Worm (Caenorhabditis elegans) whole organism, mixed stage, embryonic: Measurements from ENCODE around the gene T27A10.2.

Experiments used
- M03D4.4 ChIP-seq: sonication (generic microtip); optimal IDR thresholded peaks from 2 replicates; lab custom pipeline; 2017; ENCODE audit warnings: mild to moderate bottlenecking, missing genetic modification characterization, missing compliant biosample characterization
- bed-3 ChIP-seq: fragments of 200-800 bp; sonication (Bioruptor generic); optimal IDR thresholded peaks from 3 replicates; lab custom pipeline; 2018; ENCODE audit warnings: mild to moderate bottlenecking, missing genetic modification characterization, moderate library complexity, missing compliant biosample characterization
- blmp-1 ChIP-seq: fragments of 150-350 bp; optimal IDR thresholded peaks from 2 replicates; lab custom pipeline; 2014; ENCODE audit warnings: missing biosample characterization, missing genetic modification characterization
- ceh-39 ChIP-seq: fragments of 150-350 bp; optimal IDR thresholded peaks from 2 replicates; lab custom pipeline; 2014; ENCODE audit warnings: missing biosample characterization, missing genetic modification characterization
- ceh-43 ChIP-seq: fragments of 200-800 bp; sonication (Bioruptor generic); optimal IDR thresholded peaks from 2 replicates; lab custom pipeline; 2018; ENCODE audit warnings: mild to moderate bottlenecking, missing genetic modification characterization, moderate library complexity, missing compliant biosample characterization
- ceh-83 ChIP-seq: fragments of 200-800 bp; sonication (Bioruptor generic); optimal IDR thresholded peaks from 2 replicates; lab custom pipeline; 2018; ENCODE audit warnings: mild to moderate bottlenecking, missing genetic modification characterization, missing compliant biosample characterization
- ces-1 ChIP-seq: fragments of 150-350 bp; optimal IDR thresholded peaks from 2 replicates; lab custom pipeline; 2014; ENCODE audit warnings: missing biosample characterization, missing genetic modification reagents, missing genetic modification characterization
- cnd-1 ChIP-seq: fragments of 200-800 bp; sonication (Bioruptor generic); optimal IDR thresholded peaks from 2 replicates; lab custom pipeline; 2018; ENCODE audit warnings: mild to moderate bottlenecking, missing genetic modification characterization, missing compliant biosample characterization
- drap-1 ChIP-seq: fragments of 200-800 bp; sonication (Bioruptor generic); optimal IDR thresholded peaks from 3 replicates; lab custom pipeline; 2018; ENCODE audit warnings: mild to moderate bottlenecking, missing genetic modification characterization, missing compliant biosample characterization
- elt-1 ChIP-seq: sonication (generic microtip); optimal IDR thresholded peaks from 2 replicates; lab custom pipeline; 2017; ENCODE audit warnings: missing genetic modification characterization, mild to moderate bottlenecking, missing compliant biosample characterization, antibody characterized with exemption, moderate library complexity, borderline replicate concordance; ENCODE audit not compliant: insufficient read depth
- flh-1 ChIP-seq: fragments of 200-800 bp; sonication (Bioruptor generic); optimal IDR thresholded peaks from 2 replicates; lab custom pipeline; 2018; ENCODE audit warnings: mild to moderate bottlenecking, missing genetic modification characterization, moderate library complexity, missing compliant biosample characterization
- ham-2 ChIP-seq: fragments of 200-800 bp; sonication (Bioruptor generic); optimal IDR thresholded peaks from 2 replicates; lab custom pipeline; 2018; ENCODE audit warnings: mild to moderate bottlenecking, missing genetic modification characterization, missing compliant biosample characterization
- hlh-1 ChIP-seq: fragments of 150-350 bp; optimal IDR thresholded peaks from 2 replicates; lab custom pipeline; 2014; ENCODE audit warnings: missing biosample characterization, missing genetic modification reagents, missing genetic modification characterization
- lin-13 ChIP-seq: fragments of 150-350 bp; optimal IDR thresholded peaks from 2 replicates; lab custom pipeline; 2014; ENCODE audit warnings: missing biosample characterization, missing genetic modification characterization
- lin-32 ChIP-seq: fragments of 200-800 bp; sonication (Bioruptor generic); optimal IDR thresholded peaks from 2 replicates; lab custom pipeline; 2018; ENCODE audit warnings: mild to moderate bottlenecking, missing genetic modification characterization, missing compliant biosample characterization
- lsy-2 ChIP-seq: fragments of 150-350 bp; optimal IDR thresholded peaks from 2 replicates; lab custom pipeline; 2014; ENCODE audit warnings: missing biosample characterization, missing genetic modification characterization
- mab-5 ChIP-seq: fragments of 150-350 bp; optimal IDR thresholded peaks from 2 replicates; lab custom pipeline; 2014; ENCODE audit warnings: missing biosample characterization, missing genetic modification characterization
- mep-1 ChIP-seq: fragments of 150-350 bp; optimal IDR thresholded peaks from 2 replicates; lab custom pipeline; 2017; ENCODE audit warnings: missing biosample characterization, missing genetic modification reagents, missing genetic modification characterization, inconsistent platforms
- mls-2 ChIP-seq: sonication (generic microtip); optimal IDR thresholded peaks from 2 replicates; lab custom pipeline; 2016; ENCODE audit warnings: mild to moderate bottlenecking, missing genetic modification characterization, moderate library complexity, missing compliant biosample characterization
- nhr-12 ChIP-seq: fragments of 150-350 bp; optimal IDR thresholded peaks from 2 replicates; lab custom pipeline; 2014; ENCODE audit warnings: missing biosample characterization, missing genetic modification characterization
- nhr-237 ChIP-seq: fragments of 150-350 bp; optimal IDR thresholded peaks from 2 replicates; lab custom pipeline; 2014; ENCODE audit warnings: missing biosample characterization, missing genetic modification characterization
- nhr-28 ChIP-seq: fragments of 150-350 bp; optimal IDR thresholded peaks from 2 replicates; lab custom pipeline; 2014; ENCODE audit warnings: missing biosample characterization, missing genetic modification characterization
- pha-4 ChIP-seq: fragments of 150-350 bp; optimal IDR thresholded peaks from 2 replicates; lab custom pipeline; 2018; ENCODE audit warnings: missing biosample characterization, missing genetic modification reagents, missing genetic modification characterization
- sem-2 ChIP-seq: fragments of 200-800 bp; sonication (Bioruptor generic); optimal IDR thresholded peaks from 2 replicates; lab custom pipeline; 2018; ENCODE audit warnings: mild to moderate bottlenecking, missing genetic modification characterization, missing compliant biosample characterization
- snpc-4 ChIP-seq: fragments of 150-350 bp; optimal IDR thresholded peaks from 2 replicates; lab custom pipeline; 2014; ENCODE audit warnings: missing biosample characterization, missing genetic modification characterization
- sptf-1 ChIP-seq: sonication (generic microtip); optimal IDR thresholded peaks from 2 replicates; lab custom pipeline; 2017; ENCODE audit warnings: mild to moderate bottlenecking, missing genetic modification characterization, moderate library complexity, missing compliant biosample characterization
- tbx-8 ChIP-seq: fragments of 200-800 bp; sonication (Bioruptor generic); optimal IDR thresholded peaks from 2 replicates; lab custom pipeline; 2018; ENCODE audit warnings: mild to moderate bottlenecking, missing genetic modification characterization, moderate library complexity, missing compliant biosample characterization
- unc-120 ChIP-seq: sonication (generic microtip); optimal IDR thresholded peaks from 2 replicates; lab custom pipeline; 2017; ENCODE audit warnings: missing genetic modification characterization, missing compliant biosample characterization; ENCODE audit not compliant: poor library complexity, severe bottlenecking
- unc-39 ChIP-seq: fragments of 150-350 bp; optimal IDR thresholded peaks from 2 replicates; lab custom pipeline; 2014; ENCODE audit warnings: missing biosample characterization, missing genetic modification characterization
- unc-62 ChIP-seq: fragments of 150-350 bp; optimal IDR thresholded peaks from 2 replicates; lab custom pipeline; 2014; ENCODE audit warnings: missing biosample characterization, missing genetic modification reagents, missing genetic modification characterization
- zip-8 ChIP-seq: fragments of 150-350 bp; optimal IDR thresholded peaks from 2 replicates; lab custom pipeline; 2014; ENCODE audit warnings: missing biosample characterization, missing genetic modification characterization
- ztf-11 ChIP-seq: fragments of 150-350 bp; optimal IDR thresholded peaks from 2 replicates; lab custom pipeline; 2014; ENCODE audit warnings: missing biosample characterization, missing genetic modification characterization

T27A10.2 gene

ce11 chrX:3563903-3564302 lies 21.9 kb upstream of the T27A10.2 start, which contains the start of gene vit-4:
vit-4 (minus strand) TSS chrX:3563965.
- no peak for TF ChIP-seq hlh-1 (tag; lab: Kevin White, UChicago)

- TF ChIP-seq ceh-39 (tag; lab: Kevin White, UChicago) (no peak), mep-1 (tag; lab: Kevin White, UChicago) (no peak), lin-32 (GFP tag; lab: Kevin White, UChicago) (no peak), snpc-4 (tag; lab: Kevin White, UChicago) (no peak), elt-1 (tag; lab: Kevin White, UChicago) (no peak), nhr-28 (tag; lab: Kevin White, UChicago) (no peak), pha-4 (tag; lab: Kevin White, UChicago) (no peak), ceh-83 (GFP tag; lab: Kevin White, UChicago) (no peak), cnd-1 (tag; lab: Kevin White, UChicago) (no peak), mls-2 (no peak), M03D4.4 (tag; lab: Kevin White, UChicago) (no peak), drap-1 (GFP tag; lab: Kevin White, UChicago) (no peak), unc-120 (tag; lab: Kevin White, UChicago) (no peak), tbx-8 (GFP tag; lab: Kevin White, UChicago) (no peak), ces-1 (GFP tag; lab: Kevin White, UChicago) (no peak), sptf-1 (no peak), flh-1 (GFP tag; lab: Kevin White, UChicago) (no peak), zip-8 (tag; lab: Kevin White, UChicago) (no peak), nhr-12 (tag; lab: Kevin White, UChicago) (no peak), nhr-237 (tag; lab: Kevin White, UChicago) (no peak)
These were observed 18.9 kb upstream of the T27A10.2 start for ce11 chrX:3566856-3567255.

DNA sequence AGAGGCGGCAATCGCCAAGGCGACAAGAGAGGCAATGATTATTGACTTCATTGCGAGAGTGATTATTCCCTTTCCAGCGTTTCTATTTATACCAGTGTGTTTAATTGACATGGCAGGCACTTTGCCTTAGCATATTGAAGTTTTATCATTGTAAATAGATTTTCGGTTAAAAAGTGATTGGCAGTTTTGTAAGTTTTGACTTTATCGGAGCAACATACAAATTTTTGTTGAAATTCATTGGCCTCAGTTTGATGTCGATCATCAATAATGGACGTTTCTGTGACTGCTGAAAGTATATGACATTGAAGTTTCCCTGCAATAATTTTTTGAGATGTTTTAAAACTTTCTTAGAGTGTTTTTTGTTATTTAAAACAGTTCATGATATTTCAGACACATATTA lies 13.3 kb upstream of the T27A10.2 start, which contains the start of gene vit-3:
TSS of gene vit-3 (minus strand) at position 60 of the 400 bp plus-strand sequence.
- TF ChIP-seq hlh-1 (tag; lab: Kevin White, UChicago): no peak
- no peak for TF ChIP-seq ces-1 (GFP tag; lab: Kevin White, UChicago)
- no peak for TF ChIP-seq sptf-1
- TF ChIP-seq zip-8 (tag; lab: Kevin White, UChicago): no peak
- TF ChIP-seq lin-13: no peak
- no peak for TF ChIP-seq tbx-8 (GFP tag; lab: Kevin White, UChicago)
- TF ChIP-seq unc-39 (tag; lab: Kevin White, UChicago): no peak
- no peak for TF ChIP-seq bed-3 (GFP tag; lab: Kevin White, UChicago)
- no peak for TF ChIP-seq ham-2 (GFP tag; lab: Kevin White, UChicago)
- TF ChIP-seq ztf-11 (tag; lab: Kevin White, UChicago): no peak
- no peak for TF ChIP-seq unc-62 (GFP tag; lab: Kevin White, UChicago)
- no peak for TF ChIP-seq sem-2 (GFP tag; lab: Kevin White, UChicago)
- TF ChIP-seq unc-120 (tag; lab: Kevin White, UChicago): no peak
- no peak for TF ChIP-seq flh-1 (GFP tag; lab: Kevin White, UChicago)
- TF ChIP-seq mep-1 (tag; lab: Kevin White, UChicago): no peak
- TF ChIP-seq blmp-1 (tag; lab: Kevin White, UChicago): no peak

ce11 chrX:3573482-3573881 lies 12.3 kb upstream of the T27A10.2 start, which contains the start of gene T27A10.5:
T27A10.5 (minus strand) TSS chrX:3573582.
- TF ChIP-seq lsy-2 (tag; lab: Kevin White, UChicago) (no peak), ceh-39 (tag; lab: Kevin White, UChicago) (no peak), ceh-43 (GFP tag; lab: Kevin White, UChicago) (no peak), ham-2 (GFP tag; lab: Kevin White, UChicago) (no peak), bed-3 (GFP tag; lab: Kevin White, UChicago) (no peak), hlh-1 (tag; lab: Kevin White, UChicago) (no peak)

ce11 chrX:3576239-3576638 lies 9.5 kb upstream of the T27A10.2 start, which contains the start of gene ckc-1:
ckc-1 (plus strand) TSS chrX:3576606.
- TF ChIP-seq nhr-237 (tag; lab: Kevin White, UChicago): no peak
- TF ChIP-seq mls-2: no peak
- TF ChIP-seq mab-5 (tag; lab: Kevin White, UChicago): no peak
- TF ChIP-seq nhr-28 (tag; lab: Kevin White, UChicago): no peak
- no peak for TF ChIP-seq mep-1 (tag; lab: Kevin White, UChicago)
- no peak for TF ChIP-seq cnd-1 (tag; lab: Kevin White, UChicago)
- no peak for TF ChIP-seq flh-1 (GFP tag; lab: Kevin White, UChicago)
- TF ChIP-seq lin-13: no peak
- TF ChIP-seq sptf-1: no peak
- TF ChIP-seq tbx-8 (GFP tag; lab: Kevin White, UChicago): no peak
- TF ChIP-seq ceh-83 (GFP tag; lab: Kevin White, UChicago): no peak
- no peak for TF ChIP-seq nhr-12 (tag; lab: Kevin White, UChicago)
- TF ChIP-seq ztf-11 (tag; lab: Kevin White, UChicago): no peak
